Comparison of ENCODE assay signal across 4 fruit fly cellular contexts in genomic region chrX:19637002-19637420, dm6.
TF ChIP-seq lines count a peak whose summit lies in the region.

No protein-coding gene starts in this region.

TF ChIP-seq in whole organism, adult, 20 proteins besides CTCF, POLR2A, EP300 and RAD21 (continued from another document):
- TF ChIP-seq tj (GFP tag; optimal IDR thresholded peaks at IDR 0.05; lab: Kevin White, UChicago) (peak; percentile 5), cic (GFP tag; optimal IDR thresholded peaks at IDR 0.05; lab: Kevin White, UChicago) (peak; percentile 6)

TF ChIP-seq in whole organism, embryonic, 481 proteins besides CTCF, POLR2A, EP300 and RAD21 (continued from another document and continues in another):
- no peak for TF ChIP-seq Fer3 (tag; optimal IDR thresholded peaks at IDR 0.05; lab: Kevin White, UChicago)
- TF ChIP-seq CG1603 (tag; optimal IDR thresholded peaks at IDR 0.05; lab: Kevin White, UChicago) = no peak
- TF ChIP-seq sna (GFP tag; IDR thresholded peaks at IDR 0.05; lab: Robert Waterston, UW; ENCODE audit: partially characterized antibody) = no peak
- TF ChIP-seq CG14667 (GFP tag; IDR thresholded peaks at IDR 0.05; lab: Robert Waterston, UW) = no peak
- TF ChIP-seq NfI (GFP tag; optimal IDR thresholded peaks at IDR 0.05; lab: Kevin White, UChicago) = no peak
- TF ChIP-seq CG6272 (GFP tag; IDR thresholded peaks at IDR 0.05; lab: Robert Waterston, UW) = no peak
- TF ChIP-seq CG34224 (GFP tag; IDR thresholded peaks at IDR 0.05; lab: Robert Waterston, UW; ENCODE audit: partially characterized antibody) = no peak
- TF ChIP-seq CG7839 (tag; optimal IDR thresholded peaks at IDR 0.05; lab: Kevin White, UChicago) = no peak
- no peak for TF ChIP-seq Sry-δ (GFP tag; optimal IDR thresholded peaks at IDR 0.05; lab: Kevin White, UChicago)
- TF ChIP-seq caup (GFP tag; optimal IDR thresholded peaks at IDR 0.05; lab: Kevin White, UChicago; ENCODE audit: severe bottlenecking) = no peak
- TF ChIP-seq CG5953 (GFP tag; IDR thresholded peaks at IDR 0.05; lab: Robert Waterston, UW) = no peak
- peak; percentile 80 for TF ChIP-seq HLHmδ (GFP tag; optimal IDR thresholded peaks at IDR 0.05; lab: Kevin White, UChicago)
- TF ChIP-seq psq (GFP tag; optimal IDR thresholded peaks at IDR 0.05; lab: Kevin White, UChicago) = peak; percentile 69
- TF ChIP-seq toy (GFP tag; IDR thresholded peaks at IDR 0.05; lab: Robert Waterston, UW) = no peak
- no peak for TF ChIP-seq Hr39 (optimal IDR thresholded peaks at IDR 0.05; lab: Kevin White, UChicago)
- no peak for TF ChIP-seq Aef1 (GFP tag; IDR thresholded peaks at IDR 0.05; lab: Robert Waterston, UW)
- no peak for TF ChIP-seq Mrtf (GFP tag; IDR thresholded peaks at IDR 0.05; lab: Robert Waterston, UW)
- no peak for TF ChIP-seq pan (optimal IDR thresholded peaks at IDR 0.05; lab: Kevin White, UChicago)
- TF ChIP-seq pan (GFP tag; optimal IDR thresholded peaks at IDR 0.05 in 1 of 2, IDR thresholded peaks at IDR 0.05 in 1 of 2) = no peak
- TF ChIP-seq CG7928 (GFP tag; optimal IDR thresholded peaks at IDR 0.05; lab: Kevin White, UChicago) = no peak
- TF ChIP-seq kni (GFP tag; optimal IDR thresholded peaks at IDR 0.05; lab: Kevin White, UChicago) = no peak
- TF ChIP-seq Fer1 (GFP tag; optimal IDR thresholded peaks at IDR 0.05; lab: Kevin White, UChicago) = peak; percentile 29
- TF ChIP-seq CG18599 (GFP tag; optimal IDR thresholded peaks at IDR 0.05; lab: Kevin White, UChicago) = peak; percentile 18
- no peak for TF ChIP-seq CG31388 (GFP tag; optimal IDR thresholded peaks at IDR 0.05; lab: Kevin White, UChicago)
- no peak for TF ChIP-seq Sox100B (GFP tag; optimal IDR thresholded peaks at IDR 0.05; lab: Kevin White, UChicago)
- no peak for TF ChIP-seq sima (GFP tag; optimal IDR thresholded peaks at IDR 0.05; lab: Kevin White, UChicago)
- TF ChIP-seq Camta (GFP tag; optimal IDR thresholded peaks at IDR 0.05; lab: Kevin White, UChicago) = no peak
- no peak for TF ChIP-seq gt (GFP tag; IDR thresholded peaks at IDR 0.05; lab: Robert Waterston, UW)
- TF ChIP-seq gcm2 (GFP tag; optimal IDR thresholded peaks at IDR 0.05; lab: Kevin White, UChicago) = no peak
- TF ChIP-seq CG11723 (GFP tag; optimal IDR thresholded peaks at IDR 0.05; lab: Kevin White, UChicago) = peak; percentile 22
- TF ChIP-seq sisA (GFP tag; IDR thresholded peaks at IDR 0.05; lab: Robert Waterston, UW) = no peak
- no peak for TF ChIP-seq bab2 (GFP tag; optimal IDR thresholded peaks at IDR 0.05; lab: Kevin White, UChicago)
- no peak for TF ChIP-seq CG11560 (tag; IDR thresholded peaks at IDR 0.05; lab: Robert Waterston, UW)
- TF ChIP-seq peb (GFP tag; IDR thresholded peaks at IDR 0.05; lab: Robert Waterston, UW) = no peak
- no peak for TF ChIP-seq H2.0 (GFP tag; IDR thresholded peaks at IDR 0.05; lab: Robert Waterston, UW)
- TF ChIP-seq CG6654 (GFP tag; optimal IDR thresholded peaks at IDR 0.05; lab: Kevin White, UChicago) = no peak
- TF ChIP-seq hb (GFP tag; IDR thresholded peaks at IDR 0.05; lab: Robert Waterston, UW; ENCODE audit: partially characterized antibody) = no peak
- no peak for TF ChIP-seq CG10565 (GFP tag; optimal IDR thresholded peaks at IDR 0.05; lab: Kevin White, UChicago)
- TF ChIP-seq CG10959 (GFP tag; IDR thresholded peaks at IDR 0.05; lab: Robert Waterston, UW) = no peak
- TF ChIP-seq dati (GFP tag; IDR thresholded peaks at IDR 0.05; lab: Robert Waterston, UW) = no peak
- 0 out of 2 replicates have a peak, but pooled peaks have one; percentile 24 for TF ChIP-seq bbx (GFP tag; IDR thresholded peaks at IDR 0.05; lab: Robert Waterston, UW; ENCODE audit: partially characterized antibody)
- peak; percentile 80 for TF ChIP-seq crol (GFP tag; IDR thresholded peaks at IDR 0.05; lab: Robert Waterston, UW)
- TF ChIP-seq dmrt99B (tag; optimal IDR thresholded peaks at IDR 0.05; lab: Kevin White, UChicago) = no peak
- no peak for TF ChIP-seq Taf1 (GFP tag; IDR thresholded peaks at IDR 0.05; lab: Robert Waterston, UW)
- TF ChIP-seq Doc3 (GFP tag; IDR thresholded peaks at IDR 0.05; lab: Robert Waterston, UW; ENCODE audit: partially characterized antibody) = no peak

TF ChIP-seq in whole organism, prepupa, 60 proteins besides CTCF, POLR2A, EP300 and RAD21 (continued from another document):
- TF ChIP-seq cyc (GFP tag; optimal IDR thresholded peaks at IDR 0.05; lab: Kevin White, UChicago) = peak; percentile 8
- TF ChIP-seq CG10669 (GFP tag; optimal IDR thresholded peaks at IDR 0.05; lab: Kevin White, UChicago) = no peak
- TF ChIP-seq CG9139 (GFP tag; optimal IDR thresholded peaks at IDR 0.05; lab: Kevin White, UChicago) = no peak
TF ChIP-seq in whole organism, prepupa: peak in this region for 17.

TF ChIP-seq in whole organism, wandering third instar larva, 38 proteins besides CTCF, POLR2A, EP300 and RAD21 (continued from another document):
- no peak for TF ChIP-seq usp (GFP tag; optimal IDR thresholded peaks at IDR 0.05; lab: Kevin White, UChicago)
